Worm (Caenorhabditis elegans) whole organism, young adult: ENCODE data around the gene R08C7.12.

Source experiments
- F57A8.1 ChIP-seq: fragments of 200-800 bp; sonication (Bioruptor generic); optimal IDR thresholded peaks from 2 replicates; lab custom pipeline; 2018; ENCODE audit warnings: mild to moderate bottlenecking, missing genetic modification characterization, moderate library complexity, missing compliant biosample characterization
- ZK185.1 ChIP-seq: sonication (generic microtip); optimal IDR thresholded peaks from 2 replicates; lab custom pipeline; 2016; ENCODE audit warnings: mild to moderate bottlenecking, missing genetic modification characterization, missing compliant biosample characterization; ENCODE audit not compliant: poor library complexity, severe bottlenecking
- fkh-3 ChIP-seq: sonication (generic microtip); optimal IDR thresholded peaks from 2 replicates; lab custom pipeline; 2016; ENCODE audit warnings: mild to moderate bottlenecking, missing genetic modification characterization, missing compliant biosample characterization
- madf-3 ChIP-seq: fragments of 200-800 bp; sonication (Bioruptor generic); IDR thresholded peaks from 2 replicates; pipeline ENCODE4 v1.3.6; 2022; ENCODE audit warnings: missing genetic modification reagents, missing genetic modification characterization, missing compliant biosample characterization
- madf-8 ChIP-seq: fragments of 200-800 bp; sonication (Bioruptor generic); conservative IDR thresholded peaks from 2 replicates; pipeline ENCODE4 v1.3.6; 2022; ENCODE audit warnings: missing genetic modification reagents, missing genetic modification characterization, missing compliant biosample characterization
- pha-4 ChIP-seq: fragments of 150-350 bp; sonication (generic microtip); optimal IDR thresholded peaks from 2 replicates; lab custom pipeline; 2014; ENCODE audit warnings: missing biosample characterization, missing genetic modification reagents, missing genetic modification characterization
- xnd-1 ChIP-seq: sonication (generic microtip); optimal IDR thresholded peaks from 2 replicates; lab custom pipeline; 2016; ENCODE audit warnings: missing genotype, missing genetic modification reagents, missing genetic modification characterization, missing compliant biosample characterization

ce11 chrIV:4411948-4412335, 37.6 kb upstream of the R08C7.12 start:
- TF ChIP-seq pha-4 (tag; lab: Kevin White, UChicago) (no peak), xnd-1 (tag; lab: Kevin White, UChicago) (no peak), F57A8.1 (GFP tag; lab: Kevin White, UChicago) (no peak), madf-8 (GFP tag; lab: Robert Waterston, UW) (no peak), madf-3 (no peak), fkh-3 (no peak), ZK185.1 (tag; lab: Kevin White, UChicago) (no peak)
